Worm (Caenorhabditis elegans) whole organism, early embryonic: ENCODE results near the gene coh-3.
A peak's percentile ranks its signal among the peaks of the same experiment; 100 is the strongest.

ENCODE experiments used
- B0310.2 ChIP-seq: sonication (generic microtip); optimal IDR thresholded peaks from 2 replicates; lab custom pipeline; 2016; ENCODE audit warnings: mild to moderate bottlenecking, missing genetic modification characterization, missing compliant biosample characterization
- F13C5.2 ChIP-seq: sonication (generic microtip); optimal IDR thresholded peaks from 2 replicates; lab custom pipeline; 2017; ENCODE audit warnings: mild to moderate bottlenecking, missing genetic modification characterization, inconsistent platforms, missing compliant biosample characterization
- aly-1 ChIP-seq: sonication (generic microtip); optimal IDR thresholded peaks from 2 replicates; lab custom pipeline; 2016; ENCODE audit warnings: missing genetic modification characterization, missing compliant biosample characterization
- ama-1 ChIP-seq: fragments of 150-350 bp; optimal IDR thresholded peaks from 2 replicates; lab custom pipeline; 2014
- ceh-13 ChIP-seq: fragments of 200-800 bp; sonication (Bioruptor generic); optimal IDR thresholded peaks from 2 replicates; lab custom pipeline; 2018; ENCODE audit warnings: mild to moderate bottlenecking, missing genetic modification characterization, missing compliant biosample characterization
- ceh-36 ChIP-seq: sonication (generic microtip); optimal IDR thresholded peaks from 2 replicates; lab custom pipeline; 2016; ENCODE audit warnings: missing genetic modification characterization, inconsistent platforms, missing compliant biosample characterization
- ets-7 ChIP-seq: sonication (generic microtip); optimal IDR thresholded peaks from 2 replicates; lab custom pipeline; 2016; ENCODE audit warnings: missing genotype, missing genetic modification characterization, missing compliant biosample characterization
- flt-1 ChIP-seq: fragments of 200-800 bp; sonication (Bioruptor generic); IDR thresholded peaks from 2 replicates; pipeline ENCODE4 v1.3.6; 2022; ENCODE audit warnings: missing genetic modification characterization, missing compliant biosample characterization
- hmbx-1 ChIP-seq: sonication (generic microtip); optimal IDR thresholded peaks from 2 replicates; lab custom pipeline; 2016; ENCODE audit warnings: mild to moderate bottlenecking, missing genetic modification characterization, missing compliant biosample characterization
- hmg-4 ChIP-seq: fragments of 200-800 bp; sonication (Bioruptor generic); optimal IDR thresholded peaks from 2 replicates; lab custom pipeline; 2018; ENCODE audit warnings: mild to moderate bottlenecking, missing genetic modification characterization, missing compliant biosample characterization
- hnd-1 ChIP-seq: sonication (generic microtip); optimal IDR thresholded peaks from 2 replicates; lab custom pipeline; 2016; ENCODE audit warnings: missing genetic modification characterization, missing compliant biosample characterization
- pes-1 ChIP-seq: fragments of 200-800 bp; sonication (Bioruptor generic); IDR thresholded peaks from 2 replicates; pipeline ENCODE4 v1.3.6; 2022; ENCODE audit warnings: missing genetic modification reagents, missing genetic modification characterization, missing compliant biosample characterization
- scrt-1 ChIP-seq: fragments of 200-800 bp; sonication (Bioruptor generic); IDR thresholded peaks from 2 replicates; pipeline ENCODE4 v1.3.6; 2022; ENCODE audit warnings: missing genetic modification characterization, missing compliant biosample characterization
- sea-1 ChIP-seq: fragments of 200-800 bp; sonication (Bioruptor generic); conservative IDR thresholded peaks from 2 replicates; pipeline ENCODE4 v1.3.6; 2022; ENCODE audit warnings: missing genetic modification characterization, missing compliant biosample characterization
- tbx-11 ChIP-seq: fragments of 200-800 bp; sonication (Bioruptor generic); IDR thresholded peaks from 2 replicates; pipeline ENCODE4 v1.3.6; 2022; ENCODE audit warnings: missing genetic modification characterization, missing compliant biosample characterization
- tbx-37 ChIP-seq: fragments of 200-800 bp; sonication (Bioruptor generic); conservative IDR thresholded peaks from 2 replicates; pipeline ENCODE4 v1.3.6; 2022; ENCODE audit warnings: missing genetic modification reagents, missing genetic modification characterization, missing compliant biosample characterization
- tra-4 ChIP-seq: sonication (generic microtip); optimal IDR thresholded peaks from 2 replicates; lab custom pipeline; 2017; ENCODE audit warnings: missing genetic modification characterization, missing compliant biosample characterization

The coh-3 gene

ce11 chrV:14478979-14479378 is 21.8 kb downstream of the coh-3 start, which contains the start of gene clec-55:
TSS of gene clec-55 (plus strand) at chrV:14479279.
- no peak for TF ChIP-seq sea-1
- no peak for TF ChIP-seq ama-1 (lab: Kevin White, UChicago)
- TF ChIP-seq hmbx-1 (tag; lab: Kevin White, UChicago), result no peak
- no peak for TF ChIP-seq tbx-37 (GFP tag; lab: Robert Waterston, UW)
- no peak for TF ChIP-seq B0310.2 (tag; lab: Kevin White, UChicago)
- no peak for TF ChIP-seq tra-4
- TF ChIP-seq ceh-36 (tag; lab: Kevin White, UChicago), result no peak
- TF ChIP-seq ets-7, result no peak
- no peak for TF ChIP-seq ceh-13
- TF ChIP-seq pes-1 (GFP tag; lab: Robert Waterston, UW), result no peak
- no peak for TF ChIP-seq scrt-1 (GFP tag; lab: Robert Waterston, UW)
- no peak for TF ChIP-seq hmg-4 (GFP tag; lab: Kevin White, UChicago)
- no peak for TF ChIP-seq tbx-11 (GFP tag; lab: Robert Waterston, UW)
- TF ChIP-seq hnd-1 (tag; lab: Kevin White, UChicago), result no peak

- TF ChIP-seq tbx-11 (GFP tag; lab: Robert Waterston, UW) (no peak), B0310.2 (tag; lab: Kevin White, UChicago) (no peak), pes-1 (GFP tag; lab: Robert Waterston, UW) (no peak), hmg-4 (GFP tag; lab: Kevin White, UChicago) (no peak), tbx-37 (GFP tag; lab: Robert Waterston, UW) (no peak)
Measured at ce11 chrV:14480533-14480932, 23.3 kb downstream of the coh-3 start.

- no peak for TF ChIP-seq hmbx-1 (tag; lab: Kevin White, UChicago)
- no peak for TF ChIP-seq flt-1 (GFP tag; lab: Robert Waterston, UW)
- no peak for TF ChIP-seq hmg-4 (GFP tag; lab: Kevin White, UChicago)
- no peak for TF ChIP-seq pes-1 (GFP tag; lab: Robert Waterston, UW)
- no peak for TF ChIP-seq ceh-13
- TF ChIP-seq B0310.2 (tag; lab: Kevin White, UChicago), result no peak
- no peak for TF ChIP-seq scrt-1 (GFP tag; lab: Robert Waterston, UW)
- no peak for TF ChIP-seq tbx-37 (GFP tag; lab: Robert Waterston, UW)
- no peak for TF ChIP-seq tra-4
- no peak for TF ChIP-seq tbx-11 (GFP tag; lab: Robert Waterston, UW)
- TF ChIP-seq ama-1 (lab: Kevin White, UChicago), result no peak
- no peak for TF ChIP-seq ceh-36 (tag; lab: Kevin White, UChicago)
- no peak for TF ChIP-seq ets-7
- no peak for TF ChIP-seq sea-1
- no peak for TF ChIP-seq F13C5.2 (tag; lab: Kevin White, UChicago)
- TF ChIP-seq hnd-1 (tag; lab: Kevin White, UChicago), result no peak
Measured at ce11 chrV:14481401-14481800, 24.2 kb downstream of the coh-3 start, which contains the start of gene R02D5.7. TSS of gene R02D5.7 (minus strand) at chrV:14481501.

- TF ChIP-seq tra-4 (no peak), tbx-11 (GFP tag; lab: Robert Waterston, UW) (no peak), scrt-1 (GFP tag; lab: Robert Waterston, UW) (no peak), flt-1 (GFP tag; lab: Robert Waterston, UW) (no peak), B0310.2 (tag; lab: Kevin White, UChicago) (no peak), sea-1 (no peak), ceh-36 (tag; lab: Kevin White, UChicago) (no peak), pes-1 (GFP tag; lab: Robert Waterston, UW) (no peak), tbx-37 (GFP tag; lab: Robert Waterston, UW) (no peak)
Measured at ce11 chrV:14481987-14482386, 24.8 kb downstream of the coh-3 start, which contains the start of gene R02D5.10. TSS of gene R02D5.10 (plus strand) at chrV:14482287.

- TF ChIP-seq ceh-13 (no peak), flt-1 (GFP tag; lab: Robert Waterston, UW) (no peak), hmg-4 (GFP tag; lab: Kevin White, UChicago) (no peak), ama-1 (lab: Kevin White, UChicago) (no peak), aly-1 (no peak), tbx-11 (GFP tag; lab: Robert Waterston, UW) (no peak), ets-7 (no peak), ceh-36 (tag; lab: Kevin White, UChicago) (no peak), hnd-1 (tag; lab: Kevin White, UChicago) (no peak), tbx-37 (GFP tag; lab: Robert Waterston, UW) (no peak), pes-1 (GFP tag; lab: Robert Waterston, UW) (no peak), tra-4 (no peak), F13C5.2 (tag; lab: Kevin White, UChicago) (no peak), sea-1 (no peak), hmbx-1 (tag; lab: Kevin White, UChicago) (no peak)
Measured at ce11 chrV:14482728-14483210, 25.5 kb downstream of the coh-3 start, which contains the start of gene R02D5.3. TSS of gene R02D5.3 (plus strand) at chrV:14483160.

- TF ChIP-seq hmbx-1 (tag; lab: Kevin White, UChicago) (no peak), tbx-37 (GFP tag; lab: Robert Waterston, UW) (no peak), ceh-13 (no peak), pes-1 (GFP tag; lab: Robert Waterston, UW) (no peak), flt-1 (GFP tag; lab: Robert Waterston, UW) (no peak), tbx-11 (GFP tag; lab: Robert Waterston, UW) (no peak), aly-1 (no peak), B0310.2 (tag; lab: Kevin White, UChicago) (no peak), tra-4 (no peak), hmg-4 (GFP tag; lab: Kevin White, UChicago) (no peak), sea-1 (no peak), ceh-36 (tag; lab: Kevin White, UChicago) (no peak), F13C5.2 (tag; lab: Kevin White, UChicago) (no peak), scrt-1 (GFP tag; lab: Robert Waterston, UW) (no peak), ets-7 (no peak), hnd-1 (tag; lab: Kevin White, UChicago) (no peak)
Measured at ce11 chrV:14484582-14484981, 27.4 kb downstream of the coh-3 start, which contains the start of gene R02D5.4. TSS of gene R02D5.4 (minus strand) at chrV:14484682.

ce11 chrV:14491097-14491496 is 33.9 kb downstream of the coh-3 start:
- TF ChIP-seq F13C5.2 (tag; lab: Kevin White, UChicago) (peak; percentile 25), sea-1 (no peak), B0310.2 (tag; lab: Kevin White, UChicago) (no peak), ama-1 (lab: Kevin White, UChicago) (no peak), tra-4 (no peak), hmg-4 (GFP tag; lab: Kevin White, UChicago) (no peak)
